Worm (Caenorhabditis elegans): Measurements from ENCODE around the gene npr-4.

- TF ChIP-seq nhr-28 (tag; optimal IDR thresholded peaks at IDR 0.05) (no peak), pha-4 (tag; optimal IDR thresholded peaks at IDR 0.05) (no peak), mep-1 (tag; optimal IDR thresholded peaks at IDR 0.05) (no peak), lsy-2 (tag; optimal IDR thresholded peaks at IDR 0.05) (no peak), snpc-4 (tag; optimal IDR thresholded peaks at IDR 0.05) (no peak)
These were observed 28.3 kb upstream of the npr-4 start, which contains the start of gene T24D5.3 for ce11 chrX:12579774-12580173.
